Worm (Caenorhabditis elegans): Measurements from ENCODE around the gene M199.135.
"Not testable (repeated sequence)": the region's sequence is repeated elsewhere in the genome, so short reads cannot be mapped to it uniquely, and the experiment has no call there.

The M199.135 gene

ce11 chrIV:15133899-15134298 lies 19.5 kb downstream of the M199.135 start, which contains the start of gene M199.8:
Gene M199.8, minus strand, starts transcription at chrIV:15133999.
- not testable (repeated sequence) for TF ChIP-seq scrt-1 (GFP tag; IDR thresholded peaks at IDR 0.05); ceh-36 (tag; optimal IDR thresholded peaks at IDR 0.05); pes-1 (GFP tag; IDR thresholded peaks at IDR 0.05)

DNA sequence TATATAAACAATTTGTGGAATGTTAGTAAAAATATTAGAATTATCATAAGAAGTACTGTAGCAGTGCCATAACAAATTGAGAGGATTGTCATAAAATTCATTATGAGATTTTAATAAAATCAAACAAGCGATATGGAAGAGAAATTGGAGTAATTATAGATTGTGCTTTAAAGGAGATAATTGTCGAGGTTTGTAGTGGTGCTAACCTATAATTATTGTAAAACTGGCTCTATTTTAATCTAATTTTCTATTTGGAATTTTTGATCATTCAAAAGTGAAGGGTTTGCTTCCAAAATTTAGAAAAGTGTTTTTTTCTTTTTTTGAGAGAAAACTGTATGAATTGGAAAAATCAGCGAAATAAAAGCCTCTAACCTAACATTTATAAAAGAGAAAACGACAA lies 26.4 kb downstream of the M199.135 start, which contains the start of gene srg-51:
Gene srg-51 (minus strand): TSS at position 101 of the 400 bp plus-strand sequence.
- TF ChIP-seq tbx-11 (GFP tag; IDR thresholded peaks at IDR 0.05) (no peak), F13C5.2 (tag; optimal IDR thresholded peaks at IDR 0.05) (no peak), ceh-13 (GFP tag; optimal IDR thresholded peaks at IDR 0.05) (no peak), B0310.2 (tag; optimal IDR thresholded peaks at IDR 0.05) (no peak), ama-1 (optimal IDR thresholded peaks at IDR 0.05) (no peak), hmbx-1 (tag; optimal IDR thresholded peaks at IDR 0.05) (no peak), sea-1 (GFP tag; conservative IDR thresholded peaks at IDR 0.05) (no peak), flt-1 (GFP tag; IDR thresholded peaks at IDR 0.05) (no peak), ceh-36 (tag; optimal IDR thresholded peaks at IDR 0.05) (no peak), hnd-1 (tag; optimal IDR thresholded peaks at IDR 0.05) (no peak), tbx-37 (GFP tag; conservative IDR thresholded peaks at IDR 0.05) (no peak), hmg-4 (GFP tag; optimal IDR thresholded peaks at IDR 0.05) (no peak), aly-1 (tag; optimal IDR thresholded peaks at IDR 0.05) (no peak), tra-4 (tag; optimal IDR thresholded peaks at IDR 0.05) (no peak), scrt-1 (GFP tag; IDR thresholded peaks at IDR 0.05) (no peak)

DNA sequence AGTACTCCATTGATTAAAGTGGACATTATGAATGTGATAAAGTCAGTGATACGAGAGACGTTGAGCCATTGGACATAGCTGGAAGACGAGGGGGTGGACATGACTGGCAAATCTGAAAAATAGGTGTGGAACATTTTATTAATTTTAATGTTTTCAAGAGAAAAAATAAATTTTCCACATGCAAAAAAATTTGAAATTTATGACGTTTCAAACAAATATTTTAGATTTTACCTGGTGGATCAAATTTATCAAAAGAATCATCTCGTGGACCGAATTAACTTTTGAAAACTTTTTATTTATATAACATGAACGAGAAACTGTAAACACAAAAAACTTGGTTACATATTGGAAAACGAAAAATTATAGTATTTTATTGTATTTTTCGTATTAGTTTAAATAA lies 32.7 kb downstream of the M199.135 start, which contains the start of gene str-78:
Gene str-78 (minus strand): TSS at position 101 of the 400 bp plus-strand sequence.
- TF ChIP-seq hmg-4 (GFP tag; optimal IDR thresholded peaks at IDR 0.05) (no peak), ama-1 (optimal IDR thresholded peaks at IDR 0.05) (no peak), tbx-37 (GFP tag; conservative IDR thresholded peaks at IDR 0.05) (no peak), scrt-1 (GFP tag; IDR thresholded peaks at IDR 0.05) (no peak), hmbx-1 (tag; optimal IDR thresholded peaks at IDR 0.05) (no peak), flt-1 (GFP tag; IDR thresholded peaks at IDR 0.05) (no peak), tra-4 (tag; optimal IDR thresholded peaks at IDR 0.05) (no peak), tbx-11 (GFP tag; IDR thresholded peaks at IDR 0.05) (no peak)

Data from whole organism, early embryonic.